Worm (Caenorhabditis elegans) whole organism, L4 larva: ENCODE data around the gene str-149.

ENCODE experiments used
- jun-1 ChIP-seq: fragments of 150-350 bp; optimal IDR thresholded peaks from 2 replicates; lab custom pipeline; 2014; ENCODE audit warnings: missing biosample characterization, missing genetic modification reagents, missing genetic modification characterization
- unc-39 ChIP-seq: sonication (generic microtip); optimal IDR thresholded peaks from 2 replicates; lab custom pipeline; 2017; ENCODE audit warnings: missing biosample characterization, missing genetic modification characterization

- TF ChIP-seq unc-39 (tag; lab: Kevin White, UChicago) (no peak), jun-1 (tag; lab: Kevin White, UChicago) (no peak)
These were observed 26.6 kb downstream of the str-149 start for ce11 chrV:16599835-16600234.
